Fruit fly (Drosophila melanogaster): ENCODE data around the gene Dref.

Gene Dref

DNA sequence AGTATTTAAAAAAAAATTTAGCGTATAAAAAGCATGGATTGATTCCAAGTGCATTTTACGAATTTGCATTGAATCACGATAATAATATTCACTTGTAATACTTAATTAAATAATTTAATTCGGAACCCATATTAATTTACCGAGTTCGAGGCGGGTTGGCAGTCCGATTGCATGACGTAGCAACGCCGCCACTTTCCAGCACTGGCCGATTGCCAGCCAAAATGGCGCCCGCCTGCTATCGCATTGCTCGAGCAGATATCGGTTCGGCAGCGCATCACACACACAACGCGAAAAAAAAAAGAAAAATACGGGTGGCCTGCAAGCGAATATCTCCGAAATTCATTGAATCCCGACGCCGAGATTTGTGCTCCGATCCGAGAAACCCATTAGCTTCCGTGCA lies 36.6 kb upstream of the Dref start, which contains the start of gene Ndf (continued):
- TF ChIP-seq Nf-YA (GFP tag; IDR thresholded peaks at IDR 0.05) (no peak; the same call in 1 of the 2 replicates), CG7928 (GFP tag; optimal IDR thresholded peaks at IDR 0.05) (no peak), CG12104 (GFP tag; optimal IDR thresholded peaks at IDR 0.05) (peak; percentile 51), trh (GFP tag; optimal IDR thresholded peaks at IDR 0.05) (no peak), crol (GFP tag; IDR thresholded peaks at IDR 0.05) (no peak), BEAF-32 (GFP tag; optimal IDR thresholded peaks at IDR 0.05) (peak; percentile 82), zen (tag; optimal IDR thresholded peaks at IDR 0.05) (peak; percentile 59), schlank (tag; optimal IDR thresholded peaks at IDR 0.05) (peak; percentile 18), CG12155 (GFP tag; optimal IDR thresholded peaks at IDR 0.05) (peak; percentile 66), HLH4C (GFP tag; IDR thresholded peaks at IDR 0.05; ENCODE audit: partially characterized antibody) (peak; percentile 67), CG12659 (GFP tag; optimal IDR thresholded peaks at IDR 0.05) (peak; percentile 85), Dll (GFP tag; IDR thresholded peaks at IDR 0.05; ENCODE audit: partially characterized antibody) (peak; percentile 72), Gsc (GFP tag; IDR thresholded peaks at IDR 0.05) (no peak), Lpt (GFP tag; optimal IDR thresholded peaks at IDR 0.05) (no peak), tgo (GFP tag; IDR thresholded peaks at IDR 0.05) (peak; percentile 58), dmrt11E (tag; optimal IDR thresholded peaks at IDR 0.05) (peak; percentile 48), twi (tag; optimal IDR thresholded peaks at IDR 0.05) (peak; percentile 6), CG17568 (GFP tag; optimal IDR thresholded peaks at IDR 0.05) (no peak), CG1602 (GFP tag; optimal IDR thresholded peaks at IDR 0.05) (peak; percentile 40), ssp (GFP tag; IDR thresholded peaks at IDR 0.05) (peak; percentile 45), gcm (GFP tag; optimal IDR thresholded peaks at IDR 0.05) (peak; percentile 59), CG10209 (GFP tag; optimal IDR thresholded peaks at IDR 0.05) (peak; percentile 56), corto (GFP tag; optimal IDR thresholded peaks at IDR 0.05) (no peak), pita (GFP tag; optimal IDR thresholded peaks at IDR 0.05) (no peak), dpn (GFP tag; optimal IDR thresholded peaks at IDR 0.05) (peak; percentile 61 to 63), CG11504 (tag; optimal IDR thresholded peaks at IDR 0.05) (no peak), Chrac-16 (GFP tag; optimal IDR thresholded peaks at IDR 0.05) (peak; percentile 61), crp (GFP tag; optimal IDR thresholded peaks at IDR 0.05) (peak in 1 of 2 experiments; percentile 16), kay (GFP tag; optimal IDR thresholded peaks at IDR 0.05) (peak; percentile 61), CG15011 (GFP tag; optimal IDR thresholded peaks at IDR 0.05) (no peak), luna (GFP tag; optimal IDR thresholded peaks at IDR 0.05) (no peak), CG3726 (GFP tag; IDR thresholded peaks at IDR 0.05) (0 out of 3 replicates have a peak, but pooled peaks have one; percentile 40), tup (GFP tag; optimal IDR thresholded peaks at IDR 0.05) (peak; percentile 62), CG17359 (tag; optimal IDR thresholded peaks at IDR 0.05) (peak; percentile 63), gsb-n (tag; optimal IDR thresholded peaks at IDR 0.05) (peak; percentile 71), CG3163 (GFP tag; optimal IDR thresholded peaks at IDR 0.05) (no peak), wdn (GFP tag; IDR thresholded peaks at IDR 0.05) (peak; percentile 73), H15 (GFP tag; IDR thresholded peaks at IDR 0.05) (peak; percentile 67; the same call in 1 of the 3 replicates), mld (GFP tag; IDR thresholded peaks at IDR 0.05; ENCODE audit: partially characterized antibody) (peak; percentile 63; the same call in 1 of the 3 replicates), CG13624 (GFP tag; optimal IDR thresholded peaks at IDR 0.05) (peak; percentile 59), CG30403 (GFP tag; optimal IDR thresholded peaks at IDR 0.05) (peak; percentile 71), CTCF (GFP tag; optimal IDR thresholded peaks at IDR 0.05) (no peak), CG1024 (GFP tag; IDR thresholded peaks at IDR 0.05) (peak; percentile 50), CG9797 (GFP tag; optimal IDR thresholded peaks at IDR 0.05) (peak; percentile 56), nom (GFP tag; optimal IDR thresholded peaks at IDR 0.05) (peak; percentile 34), TFAM (GFP tag; optimal IDR thresholded peaks at IDR 0.05) (no peak), CG4404 (GFP tag; IDR thresholded peaks at IDR 0.05) (0 out of 2 replicates have a peak, but pooled peaks have one; percentile 29), CG7987 (GFP tag; optimal IDR thresholded peaks at IDR 0.05) (peak; percentile 70), lab (GFP tag; optimal IDR thresholded peaks at IDR 0.05) (peak; percentile 82), pb (GFP tag; optimal IDR thresholded peaks at IDR 0.05) (peak; percentile 13), Xrp1 (GFP tag; IDR thresholded peaks at IDR 0.05) (peak; percentile 78)

All from whole organism, embryonic.